Worm (Caenorhabditis elegans) whole organism, L1 larva: ENCODE data around the gene C24H10.3.

Source experiments
- blmp-1 ChIP-seq: fragments of 150-350 bp; optimal IDR thresholded peaks from 2 replicates; lab custom pipeline; 2014; ENCODE audit warnings: missing biosample characterization, missing genetic modification characterization
- elt-3 ChIP-seq, 6 experiments: fragments of 150-350 bp in 1 of 6; sonication (generic microtip); optimal IDR thresholded peaks; 2 replicates each; lab custom pipeline; 2017 to 2018; ENCODE audit warnings: missing biosample characterization in 6 of 6, missing genetic modification characterization in 6 of 6, inconsistent platforms in 1 of 6
- hlh-4 ChIP-seq: sonication (generic microtip); optimal IDR thresholded peaks from 2 replicates; lab custom pipeline; 2016; ENCODE audit warnings: mild to moderate bottlenecking, missing genetic modification characterization, missing compliant biosample characterization
- hpl-2 ChIP-seq: fragments of 150-350 bp; optimal IDR thresholded peaks from 2 replicates; lab custom pipeline; 2014; ENCODE audit warnings: missing biosample characterization, missing genetic modification reagents, missing genetic modification characterization
- jun-1 ChIP-seq: fragments of 150-350 bp; optimal IDR thresholded peaks from 2 replicates; lab custom pipeline; 2014; ENCODE audit warnings: missing biosample characterization, missing genetic modification reagents, missing genetic modification characterization
- lin-39 ChIP-seq: fragments of 150-350 bp; optimal IDR thresholded peaks from 2 replicates; lab custom pipeline; 2014; ENCODE audit warnings: missing biosample characterization, missing genetic modification reagents, missing genetic modification characterization
- lsy-2 ChIP-seq, 2 experiments: fragments of 150-350 bp; optimal IDR thresholded peaks; 2 replicates each; lab custom pipeline; 2014; ENCODE audit warnings: missing biosample characterization in 2 of 2, missing genetic modification characterization in 2 of 2
- nhr-11 ChIP-seq: fragments of 150-350 bp; optimal IDR thresholded peaks from 2 replicates; lab custom pipeline; 2014; ENCODE audit warnings: missing biosample characterization, missing genetic modification characterization
- nhr-19 ChIP-seq: fragments of 200-800 bp; sonication (Bioruptor generic); conservative IDR thresholded peaks from 2 replicates; pipeline ENCODE4 v1.3.6; 2022; ENCODE audit warnings: missing genetic modification characterization, missing compliant biosample characterization
- nhr-76 ChIP-seq: sonication (generic microtip); optimal IDR thresholded peaks from 2 replicates; lab custom pipeline; 2017; ENCODE audit warnings: missing biosample characterization, missing genetic modification characterization
- nhr-90 ChIP-seq: sonication (generic microtip); optimal IDR thresholded peaks from 2 replicates; lab custom pipeline; 2016; ENCODE audit warnings: mild to moderate bottlenecking, missing genetic modification characterization, missing compliant biosample characterization; ENCODE audit not compliant: poor library complexity
- pax-3 ChIP-seq: fragments of 200-800 bp; sonication (Bioruptor generic); optimal IDR thresholded peaks from 2 replicates; lab custom pipeline; 2018; ENCODE audit warnings: mild to moderate bottlenecking, missing genetic modification characterization, moderate library complexity, missing compliant biosample characterization
- skn-1 ChIP-seq: fragments of 150-350 bp; optimal IDR thresholded peaks from 2 replicates; lab custom pipeline; 2014; ENCODE audit warnings: missing biosample characterization, missing genetic modification characterization
- sox-4 ChIP-seq: sonication (generic microtip); optimal IDR thresholded peaks from 2 replicates; lab custom pipeline; 2016; ENCODE audit warnings: missing genetic modification characterization, missing compliant biosample characterization

ce11 chrX:5084495-5084894 is 23.6 kb downstream of the C24H10.3 start, which contains the start of gene ets-5:
- TF ChIP-seq skn-1 (tag; lab: Kevin White, UChicago) (no peak), lsy-2 (tag; optimal IDR thresholded peaks at IDR 0.05; lab: Kevin White, UChicago) (no peak), nhr-11 (tag; lab: Kevin White, UChicago) (no peak), nhr-19 (GFP tag; lab: Robert Waterston, UW) (no peak), hlh-4 (tag; lab: Kevin White, UChicago) (no peak), elt-3 (tag; optimal IDR thresholded peaks at IDR 0.05; lab: Kevin White, UChicago) (no peak), nhr-76 (tag; lab: Kevin White, UChicago) (no peak), nhr-90 (no peak), lin-39 (no peak), sox-4 (tag; lab: Kevin White, UChicago) (no peak), blmp-1 (tag; lab: Kevin White, UChicago) (no peak), jun-1 (tag; lab: Kevin White, UChicago) (no peak), hpl-2 (GFP tag; lab: Kevin White, UChicago) (no peak), pax-3 (tag; lab: Kevin White, UChicago) (no peak)
